Worm (Caenorhabditis elegans): ENCODE data around the gene cpg-23.

The cpg-23 gene

DNA sequence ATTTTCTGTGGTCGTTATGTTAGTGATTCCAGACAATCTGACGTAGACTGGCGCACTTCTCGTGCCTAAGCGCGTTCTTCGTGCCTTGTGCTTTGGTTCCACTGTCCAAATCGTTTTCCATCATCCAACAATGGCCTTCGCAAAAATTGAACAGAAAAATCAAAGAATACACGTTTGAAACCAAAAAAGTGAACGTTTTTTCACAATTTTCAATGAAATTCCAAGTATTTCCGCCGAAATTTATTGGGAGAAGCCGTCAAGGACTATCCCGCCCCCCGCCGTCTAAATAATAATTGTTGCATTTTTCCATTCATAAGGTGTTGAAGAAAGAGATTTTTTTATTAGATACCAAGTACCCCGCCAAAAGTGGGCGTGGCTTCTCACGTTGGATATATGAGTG lies at the start of gene cpg-23:
Gene cpg-23 (plus strand): TSS at position 301 of the 400 bp plus-strand sequence.
- no peak for TF ChIP-seq ama-1 (optimal IDR thresholded peaks at IDR 0.05)
- no peak for TF ChIP-seq ztf-7 (tag; optimal IDR thresholded peaks at IDR 0.05)
- TF ChIP-seq ZK337.2 (GFP tag; IDR thresholded peaks at IDR 0.05): no peak
- no peak for TF ChIP-seq sdz-12 (GFP tag; optimal IDR thresholded peaks at IDR 0.05)
- no peak for TF ChIP-seq hmg-1.1 (GFP tag; IDR thresholded peaks at IDR 0.05)
- no peak for TF ChIP-seq T20F7.1 (GFP tag; optimal IDR thresholded peaks at IDR 0.05)
- TF ChIP-seq dmd-9 (GFP tag; IDR thresholded peaks at IDR 0.05): no peak
- TF ChIP-seq nhr-102 (tag; optimal IDR thresholded peaks at IDR 0.05): no peak
- TF ChIP-seq lin-39 (tag; optimal IDR thresholded peaks at IDR 0.05): no peak

DNA sequence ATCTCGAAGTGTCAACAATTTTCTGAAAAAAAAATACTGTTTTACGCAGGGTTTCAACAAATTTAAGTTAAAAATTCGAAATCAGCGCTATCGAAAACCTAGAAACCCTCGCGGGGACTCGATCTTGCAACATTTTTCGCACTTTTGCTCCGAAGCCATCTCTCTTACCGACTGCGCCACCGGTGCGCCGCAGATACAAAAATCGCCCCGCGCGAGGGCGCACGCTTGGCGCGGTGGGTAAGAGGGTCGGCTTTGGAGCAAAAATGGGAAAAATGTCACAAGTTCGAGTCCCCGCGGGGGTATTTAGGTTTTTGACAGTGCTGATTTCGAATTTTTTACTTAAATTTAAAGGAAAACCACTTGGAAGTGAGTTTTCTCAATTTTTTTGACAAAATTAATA lies 49.7 kb upstream of the cpg-23 start:
- TF ChIP-seq set-16 (GFP tag; IDR thresholded peaks at IDR 0.05) (peak; percentile 64), lin-13 (GFP tag; optimal IDR thresholded peaks at IDR 0.05) (no peak), Y48G9A.11 (GFP tag; IDR thresholded peaks at IDR 0.05) (0 out of 2 replicates have a peak, but pooled peaks have one; percentile 38), F44E2.7 (GFP tag; IDR thresholded peaks at IDR 0.05) (0 out of 2 replicates have a peak, but pooled peaks have one; percentile 64)

ce11 chrV:19094572-19094971 lies 46.0 kb upstream of the cpg-23 start:
- TF ChIP-seq Y48G9A.11 (GFP tag; IDR thresholded peaks at IDR 0.05): peak; percentile 92

DNA sequence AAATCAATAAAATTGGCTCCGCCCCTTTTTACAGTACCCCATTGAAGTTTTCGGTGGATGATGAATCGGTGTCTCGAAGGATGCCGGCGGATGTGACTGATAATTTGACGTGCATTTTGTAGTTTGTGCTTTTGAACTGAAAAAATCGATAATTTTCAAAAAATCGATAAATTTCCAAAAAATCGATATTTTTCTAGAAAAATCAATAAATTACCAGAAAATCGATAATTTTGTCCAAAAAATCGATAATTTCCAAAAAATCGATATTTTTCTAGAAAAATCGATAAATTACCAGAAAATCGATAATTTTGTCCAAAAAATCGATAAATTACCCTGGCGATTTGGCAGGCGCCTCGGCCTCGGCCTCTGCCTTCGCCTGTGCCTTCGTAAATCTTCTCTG lies 41.1 kb upstream of the cpg-23 start:
- TF ChIP-seq unc-130 (GFP tag; optimal IDR thresholded peaks at IDR 0.05): no peak
- TF ChIP-seq ztf-11 (tag; optimal IDR thresholded peaks at IDR 0.05): no peak
- TF ChIP-seq skn-1 (tag; optimal IDR thresholded peaks at IDR 0.05): no peak
- TF ChIP-seq unc-62 (GFP tag; optimal IDR thresholded peaks at IDR 0.05 in 1 of 2): peak in 1 of 2 experiments; percentile 16
- TF ChIP-seq unc-62 (tag; optimal IDR thresholded peaks at IDR 0.05): no peak
- peak; percentile 91 for TF ChIP-seq ceh-28 (tag; optimal IDR thresholded peaks at IDR 0.05)

DNA sequence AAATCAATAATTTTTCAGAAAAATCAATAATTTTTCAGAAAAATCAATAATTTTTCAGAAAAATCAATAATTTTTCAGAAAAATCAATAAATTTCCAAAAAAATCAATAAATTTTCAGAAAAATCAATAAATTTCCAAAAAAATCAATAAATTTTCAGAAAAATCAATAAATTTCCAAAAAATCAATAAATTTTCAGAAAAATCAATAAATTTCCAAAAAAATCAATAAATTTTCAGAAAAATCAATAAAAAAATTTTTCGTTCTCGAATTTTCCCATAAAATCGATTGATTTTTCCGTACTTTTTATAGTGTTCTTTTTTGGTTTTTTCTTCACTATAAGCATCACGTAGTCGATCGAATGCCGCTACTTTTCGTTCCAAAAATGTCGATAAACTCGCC lies 40.5 kb upstream of the cpg-23 start:
- peak; percentile 73 for TF ChIP-seq ceh-28 (tag; optimal IDR thresholded peaks at IDR 0.05)

DNA sequence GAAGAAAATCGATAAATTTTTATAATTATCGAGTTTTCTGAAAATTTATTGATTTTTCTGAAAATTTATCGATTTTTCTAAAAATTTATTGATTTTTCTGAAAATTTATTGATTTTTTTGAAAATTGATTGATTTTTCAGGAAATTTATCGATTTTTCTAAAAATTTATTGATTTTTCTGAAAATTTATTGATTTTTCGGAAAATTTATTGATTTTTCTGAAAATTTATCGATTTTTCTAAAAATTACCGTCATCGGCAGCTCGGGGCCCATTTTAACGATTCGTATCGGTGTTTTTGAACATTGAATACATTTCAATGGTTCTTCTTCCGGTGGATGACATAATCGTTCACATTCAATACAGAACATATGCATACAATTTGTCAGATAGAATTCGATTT lies 39.9 kb upstream of the cpg-23 start:
- TF ChIP-seq ceh-28 (tag; optimal IDR thresholded peaks at IDR 0.05): peak; percentile 32

DNA sequence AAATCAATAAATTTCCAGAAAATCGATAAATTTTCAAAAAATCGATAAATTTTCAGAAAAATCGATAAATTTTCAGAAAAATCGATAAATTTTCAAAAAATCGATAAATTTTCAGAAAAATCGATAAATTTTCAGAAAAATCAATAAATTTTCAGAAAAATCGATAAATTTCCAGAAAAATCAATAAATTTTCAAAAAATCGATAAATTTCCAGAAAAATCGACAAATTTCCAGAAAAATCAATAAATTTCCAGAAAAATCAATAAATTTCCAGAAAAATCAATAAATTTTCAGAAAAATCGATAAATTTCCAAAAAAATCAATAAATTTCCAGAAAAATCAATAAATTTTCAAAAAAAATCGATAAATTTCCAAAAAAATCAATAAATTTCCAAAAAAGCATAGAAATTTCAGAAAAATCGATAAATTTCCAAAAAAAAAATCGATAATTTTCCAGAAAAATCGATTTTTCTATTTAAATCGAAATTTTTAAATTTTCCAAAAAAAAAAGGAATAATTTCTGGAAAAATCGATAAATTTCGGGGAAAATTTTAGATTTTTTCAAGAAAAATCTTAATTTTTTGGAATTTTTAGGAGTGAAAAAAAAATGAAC lies 38.9 kb upstream of the cpg-23 start, which contains the start of gene zhp-4:
Gene zhp-4 (minus strand): TSS at position 198 of the 613 bp plus-strand sequence.
- peak; percentile 93 for TF ChIP-seq ceh-28 (tag; optimal IDR thresholded peaks at IDR 0.05)

ce11 chrV:19107065-19107464 lies 33.5 kb upstream of the cpg-23 start:
- TF ChIP-seq ceh-28 (tag; optimal IDR thresholded peaks at IDR 0.05) (peak; percentile 86), lsy-2 (tag; optimal IDR thresholded peaks at IDR 0.05) (no peak), lim-7 (GFP tag; IDR thresholded peaks at IDR 0.05) (no peak), fkh-10 (GFP tag; optimal IDR thresholded peaks at IDR 0.05) (no peak), dve-1 (tag; optimal IDR thresholded peaks at IDR 0.05; ENCODE audit: insufficient read depth) (no peak), mdt-29 (GFP tag; IDR thresholded peaks at IDR 0.05) (no peak), lin-1 (GFP tag; IDR thresholded peaks at IDR 0.05) (no peak), nhr-10 (tag; optimal IDR thresholded peaks at IDR 0.05) (no peak)
